Worm (Caenorhabditis elegans): ENCODE data around the gene ZC412.5.

ZC412.5 gene

ce11 chrV:14831460-14832120 is 43.7 kb downstream of the ZC412.5 start:
- TF ChIP-seq unc-62 (GFP tag; optimal IDR thresholded peaks at IDR 0.05) (peak; percentile 18), nhr-28 (tag; optimal IDR thresholded peaks at IDR 0.05) (no peak), nhr-76 (tag; optimal IDR thresholded peaks at IDR 0.05) (no peak), mls-2 (tag; optimal IDR thresholded peaks at IDR 0.05) (no peak), unc-39 (tag; optimal IDR thresholded peaks at IDR 0.05) (no peak), elt-1 (tag; optimal IDR thresholded peaks at IDR 0.05; ENCODE audit: borderline replicate concordance, insufficient read depth) (peak; percentile 58), drap-1 (GFP tag; optimal IDR thresholded peaks at IDR 0.05) (no peak), zip-8 (tag; optimal IDR thresholded peaks at IDR 0.05) (no peak), tbx-8 (GFP tag; optimal IDR thresholded peaks at IDR 0.05) (no peak), flh-1 (GFP tag; optimal IDR thresholded peaks at IDR 0.05) (no peak), ham-2 (GFP tag; optimal IDR thresholded peaks at IDR 0.05) (no peak), nhr-12 (tag; optimal IDR thresholded peaks at IDR 0.05) (no peak), unc-120 (tag; optimal IDR thresholded peaks at IDR 0.05; ENCODE audit: poor library complexity, severe bottlenecking) (peak; percentile 38), elt-3 (tag; optimal IDR thresholded peaks at IDR 0.05) (peak; percentile 38)

ce11 chrV:14830267-14831175 is 44.8 kb downstream of the ZC412.5 start:
- TF ChIP-seq nhr-12 (tag; optimal IDR thresholded peaks at IDR 0.05), result no peak
- TF ChIP-seq pha-4 (tag; optimal IDR thresholded peaks at IDR 0.05), result peak; percentile 30
- peak; percentile 5 for TF ChIP-seq M03D4.4 (tag; optimal IDR thresholded peaks at IDR 0.05)
- no peak for TF ChIP-seq blmp-1 (tag; optimal IDR thresholded peaks at IDR 0.05)
- no peak for TF ChIP-seq sptf-1 (tag; optimal IDR thresholded peaks at IDR 0.05)
- TF ChIP-seq nhr-28 (tag; optimal IDR thresholded peaks at IDR 0.05), result no peak
- TF ChIP-seq drap-1 (GFP tag; optimal IDR thresholded peaks at IDR 0.05), result peak; percentile 68
- TF ChIP-seq zip-8 (tag; optimal IDR thresholded peaks at IDR 0.05), result no peak
- no peak for TF ChIP-seq sem-2 (GFP tag; optimal IDR thresholded peaks at IDR 0.05)
- TF ChIP-seq ham-2 (GFP tag; optimal IDR thresholded peaks at IDR 0.05), result no peak
- no peak for TF ChIP-seq unc-62 (GFP tag; optimal IDR thresholded peaks at IDR 0.05)
- no peak for TF ChIP-seq lin-32 (GFP tag; optimal IDR thresholded peaks at IDR 0.05)
- TF ChIP-seq flh-1 (GFP tag; optimal IDR thresholded peaks at IDR 0.05), result no peak
- TF ChIP-seq lsy-2 (tag; optimal IDR thresholded peaks at IDR 0.05), result no peak
- TF ChIP-seq unc-120 (tag; optimal IDR thresholded peaks at IDR 0.05; ENCODE audit: poor library complexity, severe bottlenecking), result peak; percentile 63
- TF ChIP-seq elt-3 (tag; optimal IDR thresholded peaks at IDR 0.05), result no peak
- TF ChIP-seq nhr-76 (tag; optimal IDR thresholded peaks at IDR 0.05), result no peak
- TF ChIP-seq ceh-39 (tag; optimal IDR thresholded peaks at IDR 0.05), result no peak
- no peak for TF ChIP-seq snpc-4 (tag; optimal IDR thresholded peaks at IDR 0.05)
- no peak for TF ChIP-seq mls-2 (tag; optimal IDR thresholded peaks at IDR 0.05)
- TF ChIP-seq cnd-1 (tag; optimal IDR thresholded peaks at IDR 0.05), result no peak
- TF ChIP-seq lin-13 (tag; optimal IDR thresholded peaks at IDR 0.05), result no peak
- TF ChIP-seq elt-1 (tag; optimal IDR thresholded peaks at IDR 0.05; ENCODE audit: borderline replicate concordance, insufficient read depth), result no peak
- no peak for TF ChIP-seq ceh-43 (GFP tag; optimal IDR thresholded peaks at IDR 0.05)
- TF ChIP-seq hlh-1 (tag; optimal IDR thresholded peaks at IDR 0.05), result peak; percentile 66
- no peak for TF ChIP-seq nhr-237 (tag; optimal IDR thresholded peaks at IDR 0.05)
- no peak for TF ChIP-seq mep-1 (tag; optimal IDR thresholded peaks at IDR 0.05)
- TF ChIP-seq mab-5 (tag; optimal IDR thresholded peaks at IDR 0.05), result no peak
- peak; percentile 80 for TF ChIP-seq nhr-2 (tag; optimal IDR thresholded peaks at IDR 0.05)

ce11 chrV:14828407-14828806 is 46.9 kb downstream of the ZC412.5 start:
- TF ChIP-seq nhr-28 (tag; optimal IDR thresholded peaks at IDR 0.05) (no peak), ztf-11 (tag; optimal IDR thresholded peaks at IDR 0.05) (no peak), blmp-1 (tag; optimal IDR thresholded peaks at IDR 0.05) (no peak), unc-62 (GFP tag; optimal IDR thresholded peaks at IDR 0.05) (no peak), mep-1 (tag; optimal IDR thresholded peaks at IDR 0.05) (no peak), drap-1 (GFP tag; optimal IDR thresholded peaks at IDR 0.05) (no peak), unc-120 (tag; optimal IDR thresholded peaks at IDR 0.05; ENCODE audit: poor library complexity, severe bottlenecking) (no peak), elt-3 (tag; optimal IDR thresholded peaks at IDR 0.05) (no peak), lsy-2 (tag; optimal IDR thresholded peaks at IDR 0.05) (no peak), ceh-83 (GFP tag; optimal IDR thresholded peaks at IDR 0.05) (peak; percentile 34), sem-2 (GFP tag; optimal IDR thresholded peaks at IDR 0.05) (peak; percentile 16), cnd-1 (tag; optimal IDR thresholded peaks at IDR 0.05) (no peak), mls-2 (tag; optimal IDR thresholded peaks at IDR 0.05) (no peak), zip-8 (tag; optimal IDR thresholded peaks at IDR 0.05) (no peak), M03D4.4 (tag; optimal IDR thresholded peaks at IDR 0.05) (no peak)

Measured in whole organism, mixed stage, embryonic.